Worm (Caenorhabditis elegans) whole organism, L2 larva: Measurements from ENCODE around the gene F32D1.11.

Source experiments
- ceh-82 ChIP-seq: fragments of 150-350 bp; optimal IDR thresholded peaks from 2 replicates; lab custom pipeline; 2014; ENCODE audit warnings: missing biosample characterization, missing genetic modification characterization
- egl-27 ChIP-seq: sonication (generic microtip); optimal IDR thresholded peaks from 3 replicates; lab custom pipeline; 2017; ENCODE audit warnings: missing biosample characterization, missing genetic modification reagents, missing genetic modification characterization
- nhr-21 ChIP-seq: fragments of 150-350 bp; optimal IDR thresholded peaks from 2 replicates; lab custom pipeline; 2014; ENCODE audit warnings: missing biosample characterization, missing genetic modification characterization

DNA sequence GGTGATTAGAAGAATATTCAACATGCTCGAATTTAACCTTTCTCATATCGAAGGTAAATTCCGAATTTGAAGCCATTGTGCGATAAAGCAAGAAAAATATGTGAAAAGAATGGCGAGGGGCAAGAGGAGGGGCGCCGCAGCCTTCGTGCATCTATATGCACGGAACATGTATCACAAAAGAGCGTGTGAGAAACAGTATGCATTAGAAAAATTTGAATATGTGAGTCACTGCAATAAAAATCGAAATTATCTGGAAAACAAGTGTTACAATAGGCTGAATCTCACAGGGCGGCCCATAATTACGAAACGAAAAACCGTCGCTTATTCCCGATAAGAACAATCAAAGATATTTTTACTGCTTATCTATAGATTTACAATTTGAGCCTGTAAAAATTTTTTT lies 35.5 kb upstream of the F32D1.11 start, which contains the start of gene F13A2.5:
- TF ChIP-seq ceh-82 (tag; lab: Kevin White, UChicago) (no peak), nhr-21 (tag; lab: Kevin White, UChicago) (no peak), egl-27 (tag; lab: Kevin White, UChicago) (no peak)
